Fruit fly (Drosophila melanogaster) whole organism, prepupa: ENCODE measurements around the gene Epp.

ENCODE experiments used
- Blimp-1 ChIP-seq: fragments of 200-800 bp; sonication (Bioruptor generic); optimal IDR thresholded peaks from 3 replicates; lab custom pipeline; 2017; ENCODE audit warnings: missing biosample characterization, missing genetic modification characterization, mild to moderate bottlenecking, moderate library complexity, missing genetic modification reagents
- CG10631 ChIP-seq: fragments of 200-800 bp; sonication (Bioruptor generic); optimal IDR thresholded peaks from 2 replicates; lab custom pipeline; 2016; ENCODE audit warnings: missing biosample characterization, missing genetic modification characterization
- CG10669 ChIP-seq: fragments of 200-800 bp; sonication (Bioruptor generic); optimal IDR thresholded peaks from 3 replicates; lab custom pipeline; 2018; ENCODE audit warnings: missing biosample characterization, mild to moderate bottlenecking, missing genetic modification characterization, moderate library complexity
- CG11762 ChIP-seq: fragments of 200-800 bp; sonication (Bioruptor generic); optimal IDR thresholded peaks from 3 replicates; lab custom pipeline; 2016; ENCODE audit warnings: missing biosample characterization, missing genetic modification characterization; ENCODE audit not compliant: insufficient read depth
- CG11902 ChIP-seq: fragments of 200-800 bp; sonication (Bioruptor generic); optimal IDR thresholded peaks from 3 replicates; lab custom pipeline; 2016; ENCODE audit warnings: missing biosample characterization, missing genetic modification characterization
- CG15336 ChIP-seq: fragments of 200-800 bp; sonication (Bioruptor generic); IDR thresholded peaks from 2 replicates; pipeline ENCODE4 v1.3.6; 2022; ENCODE audit warnings: missing biosample characterization, missing genetic modification characterization
- CG1621 ChIP-seq: fragments of 200-800 bp; sonication (Bioruptor generic); optimal IDR thresholded peaks from 3 replicates; lab custom pipeline; 2018; ENCODE audit warnings: missing biosample characterization, mild to moderate bottlenecking, missing genetic modification characterization
- CG16779 ChIP-seq: fragments of 200-800 bp; sonication (Bioruptor generic); optimal IDR thresholded peaks from 3 replicates; lab custom pipeline; 2017; ENCODE audit warnings: missing biosample characterization, mild to moderate bottlenecking, missing genetic modification characterization
- CG3032 ChIP-seq: fragments of 200-800 bp; optimal IDR thresholded peaks from 2 replicates; lab custom pipeline; 2019; ENCODE audit warnings: missing biosample characterization, mild to moderate bottlenecking, missing genetic modification characterization, moderate library complexity
- CG32006 ChIP-seq: fragments of 200-800 bp; sonication (Bioruptor generic); optimal IDR thresholded peaks from 3 replicates; lab custom pipeline; 2017; ENCODE audit warnings: missing biosample characterization, mild to moderate bottlenecking, missing genetic modification characterization
- CG34406 ChIP-seq: fragments of 200-800 bp; sonication (Bioruptor generic); optimal IDR thresholded peaks from 3 replicates; lab custom pipeline; 2016; ENCODE audit warnings: missing biosample characterization, missing genetic modification characterization
- CG3919 ChIP-seq: fragments of 200-800 bp; sonication (Bioruptor generic); optimal IDR thresholded peaks from 3 replicates; lab custom pipeline; 2016; ENCODE audit warnings: missing biosample characterization, missing genetic modification characterization
- CG4318 ChIP-seq: fragments of 200-800 bp; sonication (Bioruptor generic); optimal IDR thresholded peaks from 3 replicates; lab custom pipeline; 2017; ENCODE audit warnings: missing biosample characterization, mild to moderate bottlenecking, missing genetic modification characterization
- CG6163 ChIP-seq: fragments of 200-800 bp; sonication (Bioruptor generic); IDR thresholded peaks from 3 replicates; pipeline ENCODE4 v1.3.6; 2022; ENCODE audit warnings: missing biosample characterization, missing genetic modification characterization
- CG6276 ChIP-seq: fragments of 200-800 bp; sonication (Bioruptor generic); optimal IDR thresholded peaks from 2 replicates; lab custom pipeline; 2017; ENCODE audit warnings: missing biosample characterization, mild to moderate bottlenecking, missing genetic modification characterization
- CG6792 ChIP-seq: fragments of 200-800 bp; sonication (Bioruptor generic); optimal IDR thresholded peaks from 3 replicates; lab custom pipeline; 2016; ENCODE audit warnings: missing biosample characterization, missing genetic modification characterization
- CG6808 ChIP-seq: fragments of 200-800 bp; sonication (Bioruptor generic); optimal IDR thresholded peaks from 3 replicates; lab custom pipeline; 2017; ENCODE audit warnings: missing biosample characterization, missing genetic modification characterization, mild to moderate bottlenecking, moderate library complexity, missing genetic modification reagents
- CG6854 ChIP-seq: fragments of 200-800 bp; sonication (Bioruptor generic); optimal IDR thresholded peaks from 2 replicates; lab custom pipeline; 2017; ENCODE audit warnings: missing biosample characterization, mild to moderate bottlenecking, missing genetic modification characterization
- CG8119 ChIP-seq: fragments of 200-800 bp; sonication (Bioruptor generic); IDR thresholded peaks from 3 replicates; pipeline ENCODE4 v1.3.6; 2022; ENCODE audit warnings: missing biosample characterization, missing genetic modification characterization
- CG8632 ChIP-seq: fragments of 200-800 bp; sonication (Bioruptor generic); optimal IDR thresholded peaks from 3 replicates; lab custom pipeline; 2016; ENCODE audit warnings: missing biosample characterization, missing genetic modification characterization
- Eip75B ChIP-seq: fragments of 200-800 bp; sonication (Bioruptor generic); optimal IDR thresholded peaks from 3 replicates; lab custom pipeline; 2016; ENCODE audit warnings: missing biosample characterization, missing genetic modification characterization
- Eip78C ChIP-seq: fragments of 200-800 bp; sonication (Bioruptor generic); peaks from one replicate; lab custom pipeline; 2016; ENCODE audit warnings: missing biosample characterization, missing genetic modification characterization
- Eip93F ChIP-seq: fragments of 200-800 bp; sonication (Bioruptor generic); optimal IDR thresholded peaks from 2 replicates; lab custom pipeline; 2016; ENCODE audit warnings: missing biosample characterization, mild to moderate bottlenecking, missing genetic modification characterization
- Ets21C ChIP-seq: fragments of 200-800 bp; sonication (Bioruptor generic); optimal IDR thresholded peaks from 3 replicates; lab custom pipeline; 2016; ENCODE audit warnings: missing biosample characterization, missing genetic modification characterization
- Ets96B ChIP-seq: fragments of 200-800 bp; optimal IDR thresholded peaks from 2 replicates; lab custom pipeline; 2019; ENCODE audit warnings: missing biosample characterization, mild to moderate bottlenecking, missing genetic modification characterization, moderate library complexity
- Gug ChIP-seq: fragments of 200-800 bp; sonication (Bioruptor generic); IDR thresholded peaks from 2 replicates; pipeline ENCODE4 v1.3.6; 2022; ENCODE audit warnings: missing biosample characterization, missing genetic modification characterization
- Hr39 ChIP-seq: fragments of 200-800 bp; sonication (Bioruptor generic); optimal IDR thresholded peaks from 2 replicates; lab custom pipeline; 2016; ENCODE audit warnings: missing biosample characterization, missing genetic modification characterization
- Hr4 ChIP-seq: fragments of 200-800 bp; sonication (Bioruptor generic); optimal IDR thresholded peaks from 3 replicates; lab custom pipeline; 2016; ENCODE audit warnings: missing biosample characterization, missing genetic modification characterization
- Lpt ChIP-seq: fragments of 200-800 bp; sonication (Bioruptor generic); optimal IDR thresholded peaks from 3 replicates; lab custom pipeline; 2016; ENCODE audit warnings: missing biosample characterization, missing genetic modification characterization
- OdsH ChIP-seq: fragments of 200-800 bp; sonication (Bioruptor generic); optimal IDR thresholded peaks from 3 replicates; lab custom pipeline; 2016; ENCODE audit warnings: missing biosample characterization, missing genetic modification characterization
- Smox ChIP-seq: fragments of 200-800 bp; sonication (Bioruptor generic); optimal IDR thresholded peaks from 3 replicates; lab custom pipeline; 2016; ENCODE audit warnings: missing biosample characterization, missing genetic modification characterization
- Sox102F ChIP-seq: fragments of 200-800 bp; sonication (Bioruptor generic); optimal IDR thresholded peaks from 2 replicates; lab custom pipeline; 2016; ENCODE audit warnings: missing biosample characterization, mild to moderate bottlenecking, missing genetic modification characterization
- Sox14 ChIP-seq: fragments of 200-800 bp; sonication (Bioruptor generic); optimal IDR thresholded peaks from 3 replicates; lab custom pipeline; 2016; ENCODE audit warnings: missing biosample characterization, missing genetic modification characterization
- achi ChIP-seq: fragments of 200-800 bp; sonication (Bioruptor generic); optimal IDR thresholded peaks from 3 replicates; lab custom pipeline; 2016; ENCODE audit warnings: missing biosample characterization, missing genetic modification characterization
- acj6 ChIP-seq: fragments of 200-800 bp; sonication (Bioruptor generic); optimal IDR thresholded peaks from 3 replicates; lab custom pipeline; 2016; ENCODE audit warnings: missing biosample characterization, missing genetic modification characterization
- dac ChIP-seq: fragments of 200-800 bp; sonication (Bioruptor generic); optimal IDR thresholded peaks from 2 replicates; lab custom pipeline; 2017; ENCODE audit warnings: missing biosample characterization, mild to moderate bottlenecking, missing genetic modification characterization
- dsx ChIP-seq: fragments of 200-800 bp; optimal IDR thresholded peaks from 3 replicates; lab custom pipeline; 2019; ENCODE audit warnings: missing biosample characterization, mild to moderate bottlenecking, missing genetic modification characterization, moderate library complexity; ENCODE audit not compliant: poor library complexity, severe bottlenecking
- eg ChIP-seq: fragments of 200-800 bp; sonication (Bioruptor generic); IDR thresholded peaks from 3 replicates; pipeline ENCODE4 v1.3.6; 2022; ENCODE audit warnings: missing biosample characterization, missing genetic modification characterization
- fd59A ChIP-seq: fragments of 200-800 bp; sonication (Bioruptor generic); optimal IDR thresholded peaks from 2 replicates; lab custom pipeline; 2017; ENCODE audit warnings: missing biosample characterization, mild to moderate bottlenecking, missing genetic modification characterization, missing genetic modification reagents
- fd85E ChIP-seq: fragments of 200-800 bp; sonication (Bioruptor generic); optimal IDR thresholded peaks from 3 replicates; lab custom pipeline; 2016; ENCODE audit warnings: missing biosample characterization, missing genetic modification characterization
- fkh ChIP-seq: fragments of 200-800 bp; sonication (Bioruptor generic); optimal IDR thresholded peaks from 3 replicates; lab custom pipeline; 2017; ENCODE audit warnings: missing biosample characterization, mild to moderate bottlenecking, missing genetic modification characterization, moderate library complexity
- net ChIP-seq: fragments of 200-800 bp; sonication (Bioruptor generic); optimal IDR thresholded peaks from 3 replicates; lab custom pipeline; 2016; ENCODE audit warnings: missing biosample characterization, missing genetic modification characterization
- pdm3 ChIP-seq: fragments of 200-800 bp; sonication (Bioruptor generic); optimal IDR thresholded peaks from 3 replicates; lab custom pipeline; 2016; ENCODE audit warnings: missing biosample characterization, missing genetic modification characterization
- salr ChIP-seq, 2 experiments: fragments of 200-800 bp; sonication (Bioruptor generic); optimal IDR thresholded peaks; 3 replicates each; lab custom pipeline; 2016 to 2018; ENCODE audit warnings: missing biosample characterization in 2 of 2, missing genetic modification characterization in 2 of 2, mild to moderate bottlenecking in 1 of 2
- spab ChIP-seq: fragments of 200-800 bp; sonication (Bioruptor generic); optimal IDR thresholded peaks from 2 replicates; lab custom pipeline; 2017; ENCODE audit warnings: missing biosample characterization, mild to moderate bottlenecking, missing genetic modification characterization, missing genetic modification reagents
- ss ChIP-seq, 2 experiments: fragments of 200-800 bp; sonication (Bioruptor generic); optimal IDR thresholded peaks; 2 replicates in 1 of 2; 3 replicates in 1 of 2; lab custom pipeline; 2017 to 2018; ENCODE audit warnings: mild to moderate bottlenecking in 2 of 2, missing biosample characterization in 2 of 2, missing genetic modification characterization in 2 of 2, moderate library complexity in 1 of 2
- topi ChIP-seq: fragments of 200-800 bp; sonication (Bioruptor generic); optimal IDR thresholded peaks from 3 replicates; lab custom pipeline; 2016; ENCODE audit warnings: missing biosample characterization, missing genetic modification characterization

The Epp gene

DNA sequence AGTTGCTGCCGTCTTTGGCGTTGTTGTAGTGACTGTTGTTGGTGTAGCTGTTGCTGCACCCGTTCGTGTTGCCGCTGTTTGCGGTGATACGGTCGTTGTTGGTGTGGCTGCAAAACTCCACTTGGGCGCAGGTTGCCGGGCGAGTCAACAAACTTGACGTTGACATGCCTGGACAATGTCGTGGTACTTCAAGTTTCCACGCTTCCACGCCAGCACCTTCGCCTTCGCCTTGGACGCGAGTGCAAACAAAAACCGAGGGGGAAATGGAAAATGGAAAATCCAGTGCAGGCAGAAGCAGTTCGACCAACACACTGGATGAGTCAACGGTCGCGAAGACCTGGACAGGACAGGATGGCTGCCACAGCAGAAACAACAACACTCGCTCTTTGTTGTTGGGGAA is 32.0 kb upstream of the Epp start:
- TF ChIP-seq CG3919 (no peak), Ets96B (tag; lab: Kevin White, UChicago) (no peak)

- TF ChIP-seq Hr4 (GFP tag; lab: Kevin White, UChicago) (peak; percentile 55), CG6792 (peak; percentile 27), dsx (GFP tag; lab: Kevin White, UChicago) (peak; percentile 74), CG3032 (tag; lab: Kevin White, UChicago) (peak; percentile 47), CG6276 (GFP tag; lab: Kevin White, UChicago) (peak; percentile 69), eg (GFP tag; lab: Robert Waterston, UW) (peak; percentile 43; the same call in 2 of the 3 replicates), Sox102F (GFP tag; lab: Kevin White, UChicago) (no peak), OdsH (GFP tag; lab: Kevin White, UChicago) (peak; percentile 43), pdm3 (peak; percentile 58), topi (GFP tag; lab: Kevin White, UChicago) (no peak), Blimp-1 (GFP tag; lab: Kevin White, UChicago) (no peak), net (GFP tag; lab: Kevin White, UChicago) (peak; percentile 22), achi (GFP tag; lab: Kevin White, UChicago) (peak; percentile 52), CG6163 (GFP tag; lab: Robert Waterston, UW) (no peak), CG3919 (peak; percentile 42), Lpt (GFP tag; lab: Kevin White, UChicago) (peak; percentile 51), Eip75B (GFP tag; lab: Kevin White, UChicago) (peak; percentile 39), salr (GFP tag; optimal IDR thresholded peaks at IDR 0.05; lab: Kevin White, UChicago) (peak; percentile 48 to 50), dac (GFP tag; lab: Kevin White, UChicago) (peak; percentile 0), acj6 (GFP tag; lab: Kevin White, UChicago) (peak; percentile 31), spab (GFP tag; lab: Kevin White, UChicago) (peak; percentile 35), CG4318 (GFP tag; lab: Kevin White, UChicago) (peak; percentile 53), Smox (GFP tag; lab: Kevin White, UChicago) (no peak), fd85E (no peak), CG15336 (peak; percentile 67), Sox14 (GFP tag; lab: Kevin White, UChicago) (peak; percentile 59), CG16779 (tag; lab: Kevin White, UChicago) (peak; percentile 13), fd59A (peak; percentile 22), CG32006 (GFP tag; lab: Kevin White, UChicago) (peak; percentile 79), CG6854 (no peak), Ets21C (GFP tag; lab: Kevin White, UChicago) (no peak), CG10669 (GFP tag; lab: Kevin White, UChicago) (peak; percentile 68), CG8632 (no peak), Ets96B (tag; lab: Kevin White, UChicago) (peak; percentile 55), Eip78C (GFP tag; lab: Kevin White, UChicago) (peak; percentile 83), CG11902 (no peak), fkh (GFP tag; lab: Kevin White, UChicago) (no peak), CG1621 (tag; lab: Kevin White, UChicago) (peak; percentile 2), CG34406 (GFP tag; lab: Kevin White, UChicago) (no peak), Eip93F (no peak), ss (GFP tag; optimal IDR thresholded peaks at IDR 0.05; lab: Kevin White, UChicago) (peak; percentile 20 to 30), Hr39 (GFP tag; lab: Kevin White, UChicago) (no peak), CG10631 (GFP tag; lab: Kevin White, UChicago) (peak; percentile 52), CG11762 (no peak), Gug (GFP tag; lab: Robert Waterston, UW) (peak; percentile 23; the same call in 1 of the 2 replicates), CG8119 (peak; percentile 45; the same call in 1 of the 3 replicates), CG6808 (GFP tag; lab: Kevin White, UChicago) (peak; percentile 61)
These were observed 31.4 kb upstream of the Epp start for dm6 chr3R:24024123-24024522.
